Fruit fly (Drosophila melanogaster) whole organism, adult: ENCODE data around the gene Bx42.

Experiments used
- CG11617 ChIP-seq: fragments of 200-800 bp; sonication (Bioruptor generic); optimal IDR thresholded peaks from 2 replicates; lab custom pipeline; 2017; ENCODE audit warnings: mild to moderate bottlenecking, missing biosample characterization, missing genetic modification reagents, missing genetic modification characterization
- CG12768 ChIP-seq: fragments of 200-800 bp; sonication (Bioruptor generic); optimal IDR thresholded peaks from 2 replicates; lab custom pipeline; 2017; ENCODE audit warnings: missing biosample characterization, missing genetic modification characterization, mild to moderate bottlenecking, moderate library complexity, missing genetic modification reagents
- CG14711 ChIP-seq: fragments of 200-800 bp; sonication (Bioruptor generic); optimal IDR thresholded peaks from 2 replicates; lab custom pipeline; 2018; ENCODE audit warnings: missing biosample characterization, mild to moderate bottlenecking, missing genetic modification characterization, moderate library complexity
- CG1620 ChIP-seq: fragments of 200-800 bp; sonication (Bioruptor generic); optimal IDR thresholded peaks from 2 replicates; lab custom pipeline; 2016; ENCODE audit warnings: missing biosample characterization, missing genetic modification characterization
- CG33017 ChIP-seq: fragments of 200-800 bp; sonication (Bioruptor generic); optimal IDR thresholded peaks from 2 replicates; lab custom pipeline; 2018; ENCODE audit warnings: missing biosample characterization, mild to moderate bottlenecking, missing genetic modification characterization, moderate library complexity
- CG5204 ChIP-seq: fragments of 200-800 bp; sonication (Bioruptor generic); optimal IDR thresholded peaks from 2 replicates; lab custom pipeline; 2016; ENCODE audit warnings: missing biosample characterization, missing genetic modification characterization
- CG7045 ChIP-seq: fragments of 200-800 bp; sonication (Bioruptor generic); optimal IDR thresholded peaks from 2 replicates; lab custom pipeline; 2017; ENCODE audit warnings: missing biosample characterization, mild to moderate bottlenecking, missing genetic modification characterization
- CG7101 ChIP-seq: fragments of 200-800 bp; sonication (Bioruptor generic); optimal IDR thresholded peaks from 2 replicates; lab custom pipeline; 2018; ENCODE audit warnings: missing biosample characterization, mild to moderate bottlenecking, missing genetic modification characterization, moderate library complexity
- Clk ChIP-seq: fragments of 200-800 bp; sonication (Bioruptor generic); optimal IDR thresholded peaks from 2 replicates; lab custom pipeline; 2017; ENCODE audit warnings: missing biosample characterization, missing genetic modification characterization
- Crg-1 ChIP-seq: fragments of 200-800 bp; sonication (Bioruptor generic); optimal IDR thresholded peaks from 2 replicates; lab custom pipeline; 2016; ENCODE audit warnings: missing biosample characterization, missing genetic modification characterization
- Hr96 ChIP-seq: fragments of 200-800 bp; sonication (Bioruptor generic); optimal IDR thresholded peaks from 2 replicates; lab custom pipeline; 2016; ENCODE audit warnings: missing biosample characterization, missing genetic modification characterization
- Mnt ChIP-seq: fragments of 200-800 bp; sonication (Bioruptor generic); optimal IDR thresholded peaks from 2 replicates; lab custom pipeline; 2016; ENCODE audit warnings: missing biosample characterization, mild to moderate bottlenecking, missing genetic modification characterization
- bab1 ChIP-seq: fragments of 200-800 bp; sonication (Bioruptor generic); optimal IDR thresholded peaks from 3 replicates; lab custom pipeline; 2019; ENCODE audit warnings: missing biosample characterization, mild to moderate bottlenecking, missing genetic modification characterization, moderate library complexity
- cic ChIP-seq: fragments of 200-800 bp; sonication (Bioruptor generic); optimal IDR thresholded peaks from 2 replicates; lab custom pipeline; 2017; ENCODE audit warnings: missing biosample characterization, mild to moderate bottlenecking, missing genetic modification characterization, moderate library complexity
- cnc ChIP-seq, 2 experiments: fragments of >200 bp; optimal IDR thresholded peaks; 2 replicates each; lab custom pipeline; 2017
- kay ChIP-seq: fragments of 200-800 bp; sonication (Bioruptor generic); peaks from one replicate; lab custom pipeline; 2016; ENCODE audit warnings: missing biosample characterization, missing genetic modification characterization, borderline replicate concordance
- ovo ChIP-seq: fragments of 200-800 bp; sonication (Bioruptor generic); optimal IDR thresholded peaks from 2 replicates; lab custom pipeline; 2016; ENCODE audit warnings: missing biosample characterization, missing genetic modification characterization
- pad ChIP-seq: fragments of 200-800 bp; sonication (Bioruptor generic); optimal IDR thresholded peaks from 3 replicates; lab custom pipeline; 2017; ENCODE audit warnings: missing biosample characterization, missing genetic modification characterization, mild to moderate bottlenecking, moderate library complexity, missing genetic modification reagents
- tj ChIP-seq: fragments of 200-800 bp; sonication (Bioruptor generic); optimal IDR thresholded peaks from 3 replicates; lab custom pipeline; 2017; ENCODE audit warnings: missing biosample characterization, mild to moderate bottlenecking, missing genetic modification characterization, moderate library complexity
- toe ChIP-seq: fragments of 200-800 bp; sonication (Bioruptor generic); optimal IDR thresholded peaks from 2 replicates; lab custom pipeline; 2016; ENCODE audit warnings: missing biosample characterization, missing genetic modification characterization

Gene Bx42

DNA sequence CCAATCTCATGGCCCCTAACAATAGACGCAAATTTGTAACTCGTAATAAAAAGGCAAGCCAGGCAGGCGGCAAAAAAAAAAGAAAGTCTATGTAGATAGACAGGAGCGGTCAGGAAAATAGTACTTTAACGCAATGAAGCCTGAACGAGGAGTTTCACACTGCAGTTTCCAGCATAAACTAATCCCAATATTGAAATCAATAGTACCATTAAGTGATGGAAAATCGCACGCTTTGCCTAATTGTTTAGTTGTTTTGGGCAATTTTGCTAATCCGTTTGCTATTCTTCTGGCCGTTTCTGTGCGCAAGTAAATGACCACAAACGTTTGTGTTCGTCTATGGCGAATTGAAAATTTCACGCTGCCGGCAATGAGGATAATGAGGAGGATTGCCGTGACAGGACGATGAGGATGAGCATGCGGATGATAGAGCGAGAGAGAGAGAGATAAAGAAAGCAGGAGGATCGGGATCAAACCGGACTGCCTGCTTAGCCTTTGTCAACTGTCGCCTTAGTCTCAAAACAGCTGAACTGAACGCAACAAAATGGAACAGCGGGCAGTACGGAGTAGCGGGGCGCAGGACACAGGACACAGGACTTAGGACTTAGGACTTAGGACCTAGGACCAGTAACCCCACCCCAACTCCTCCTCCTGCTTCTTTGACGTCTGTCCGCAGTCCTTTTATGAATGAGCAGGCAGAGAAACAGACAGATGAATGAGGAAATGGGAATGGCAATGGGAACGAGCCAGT is 21.0 kb upstream of the Bx42 start:
- TF ChIP-seq CG5204 (no peak), CG12768 (GFP tag; lab: Kevin White, UChicago) (no peak), bab1 (GFP tag; lab: Kevin White, UChicago) (no peak), ovo (GFP tag; lab: Kevin White, UChicago) (no peak), cnc (optimal IDR thresholded peaks at IDR 0.05; lab: Kevin White, UChicago) (no peak), CG33017 (tag; lab: Kevin White, UChicago) (no peak), Mnt (no peak), cic (GFP tag; lab: Kevin White, UChicago) (no peak), kay (GFP tag; lab: Kevin White, UChicago) (no peak), CG1620 (GFP tag; lab: Kevin White, UChicago) (no peak), Clk (no peak), pad (GFP tag; lab: Kevin White, UChicago) (no peak), CG7101 (tag; lab: Kevin White, UChicago) (no peak), Hr96 (GFP tag; lab: Kevin White, UChicago) (no peak), CG7045 (GFP tag; lab: Kevin White, UChicago) (no peak), Crg-1 (no peak), CG14711 (tag; lab: Kevin White, UChicago) (no peak), tj (no peak), CG11617 (GFP tag; lab: Kevin White, UChicago) (no peak), toe (GFP tag; lab: Kevin White, UChicago) (no peak)

DNA sequence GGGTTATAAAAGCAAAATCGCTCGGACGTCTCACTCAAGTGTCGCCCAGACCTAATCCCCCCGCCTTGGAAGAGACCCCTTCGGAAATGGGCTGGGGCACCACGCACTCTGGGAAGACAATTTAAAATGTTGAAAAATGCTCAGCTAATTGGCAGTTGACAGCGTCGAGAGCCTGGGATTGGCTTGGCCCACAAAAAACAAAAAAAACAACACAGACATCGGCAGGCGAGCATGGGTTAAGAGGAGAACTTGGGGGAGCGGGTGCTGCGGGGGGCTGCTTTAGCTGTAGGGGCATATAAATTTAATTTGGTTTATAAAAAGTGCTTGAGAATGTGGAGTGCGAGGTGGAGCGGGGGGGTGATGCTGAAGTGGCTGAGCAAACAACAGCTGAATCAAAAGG is 16.1 kb upstream of the Bx42 start:
- no peak for TF ChIP-seq CG14711 (tag; lab: Kevin White, UChicago)
- no peak for TF ChIP-seq toe (GFP tag; lab: Kevin White, UChicago)

DNA sequence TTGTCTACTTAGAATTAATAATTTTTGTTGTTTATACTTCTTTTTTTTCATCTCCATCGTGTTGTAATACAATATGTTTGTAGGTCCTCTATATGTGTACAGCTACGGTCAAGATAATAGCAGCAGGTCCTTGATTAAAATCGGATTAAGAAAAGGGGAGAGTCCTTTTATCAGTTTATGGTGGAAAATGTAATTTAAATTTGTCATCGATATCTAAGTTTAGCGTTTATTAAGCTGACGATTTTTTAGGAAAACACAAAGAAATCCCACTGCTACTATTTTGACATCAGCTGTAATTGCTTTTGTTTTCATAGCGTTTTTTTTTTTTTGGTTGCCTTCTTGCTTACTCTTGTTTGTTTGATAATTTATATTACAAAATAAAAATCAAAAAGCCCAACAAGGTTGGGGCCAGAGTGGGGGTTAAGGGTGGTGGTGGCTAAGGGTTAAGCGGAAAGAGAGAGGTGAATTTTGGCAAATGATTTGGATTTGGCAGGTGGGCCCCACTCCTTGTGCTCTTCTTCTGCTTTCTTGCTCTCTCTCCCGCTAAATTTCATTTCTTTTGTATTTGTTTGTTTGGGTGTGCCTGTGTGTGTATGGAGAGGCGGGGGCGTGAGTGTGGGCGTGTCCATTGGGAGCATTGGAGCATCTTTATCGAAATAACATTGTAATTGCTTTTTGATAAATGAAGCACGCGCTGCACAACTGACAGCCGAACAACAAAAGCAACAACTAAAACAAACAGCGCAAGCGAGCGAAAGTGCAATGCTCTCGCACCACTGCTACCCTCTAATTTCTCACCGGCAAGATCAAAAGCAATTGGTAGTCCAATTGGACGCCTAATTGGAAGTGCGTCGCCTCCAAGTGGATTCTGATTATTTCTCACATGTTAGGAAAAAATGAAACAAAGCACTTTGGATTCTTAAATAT is 14.7 kb upstream of the Bx42 start:
- TF ChIP-seq kay (GFP tag; lab: Kevin White, UChicago) (no peak), CG11617 (GFP tag; lab: Kevin White, UChicago) (no peak), pad (GFP tag; lab: Kevin White, UChicago) (no peak), CG14711 (tag; lab: Kevin White, UChicago) (peak; percentile 32), bab1 (GFP tag; lab: Kevin White, UChicago) (peak; percentile 17), ovo (GFP tag; lab: Kevin White, UChicago) (no peak), CG12768 (GFP tag; lab: Kevin White, UChicago) (no peak)

DNA sequence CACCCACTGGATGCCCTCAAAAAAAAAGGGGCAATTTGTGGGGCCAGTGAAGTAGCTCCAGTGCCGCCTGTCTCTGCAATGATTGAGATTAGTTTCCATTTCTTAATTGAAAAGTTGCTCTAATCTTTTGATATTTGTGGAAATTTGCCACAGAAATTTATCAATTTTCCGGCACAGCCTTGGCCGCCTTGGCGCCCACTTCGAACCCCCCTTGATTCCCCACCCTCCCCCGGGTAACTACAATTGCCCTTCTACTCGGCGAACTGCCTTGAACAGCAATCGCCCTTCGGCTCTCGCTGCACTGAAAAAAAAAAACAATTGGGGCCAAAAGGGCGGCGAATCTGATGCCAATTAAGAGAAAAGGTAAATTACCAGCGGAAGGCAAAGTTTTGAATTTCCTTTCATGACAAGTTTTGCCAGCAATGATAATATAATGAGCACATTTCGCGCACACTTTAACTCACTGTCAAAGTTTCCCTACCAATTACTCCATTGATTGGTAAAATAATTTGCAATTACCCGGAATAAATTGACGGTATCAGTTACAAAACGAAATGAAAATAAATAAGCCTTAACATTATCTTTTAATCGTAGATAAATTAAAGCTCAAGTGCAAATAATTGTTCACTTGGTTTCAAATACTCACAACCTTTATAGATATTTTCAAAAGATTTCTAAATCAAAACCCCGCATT is 13.4 kb upstream of the Bx42 start:
- TF ChIP-seq kay (GFP tag; lab: Kevin White, UChicago) (no peak), CG11617 (GFP tag; lab: Kevin White, UChicago) (no peak), CG33017 (tag; lab: Kevin White, UChicago) (no peak), CG5204 (no peak), toe (GFP tag; lab: Kevin White, UChicago) (no peak), pad (GFP tag; lab: Kevin White, UChicago) (no peak), Crg-1 (no peak), cic (GFP tag; lab: Kevin White, UChicago) (no peak)

DNA sequence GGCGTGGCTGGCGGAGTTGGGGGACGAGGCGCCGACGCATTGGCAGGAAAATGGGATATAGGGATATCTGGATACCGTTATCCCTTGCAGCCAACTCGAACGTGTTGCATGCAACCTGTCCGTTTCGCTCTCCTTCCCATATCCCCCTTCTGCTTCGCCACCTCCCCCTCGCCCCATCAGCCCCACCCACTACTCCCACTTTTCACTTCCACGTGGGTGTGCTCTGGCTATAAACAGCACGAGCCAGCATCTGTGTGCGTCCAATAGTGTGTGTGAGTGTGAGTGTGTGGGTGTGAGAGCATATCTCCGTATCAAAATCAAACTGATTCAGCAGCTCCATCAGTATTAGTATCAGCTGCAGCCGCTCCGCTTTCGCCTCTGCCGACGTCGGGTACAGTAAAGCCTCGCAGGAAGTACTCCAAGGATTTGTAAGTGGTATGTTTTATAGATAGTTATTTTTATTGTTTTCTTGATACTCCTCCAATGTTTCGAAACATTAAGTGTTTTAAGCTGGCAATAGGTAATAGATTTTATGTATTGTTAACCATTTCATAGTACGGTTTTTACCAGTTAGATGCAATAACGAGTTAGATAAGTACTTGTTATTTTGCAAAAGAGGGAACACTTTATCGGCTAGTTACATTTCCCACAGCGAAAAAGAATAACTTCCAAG is 12.7 kb upstream of the Bx42 start:
- no peak for TF ChIP-seq kay (GFP tag; lab: Kevin White, UChicago)
- TF ChIP-seq pad (GFP tag; lab: Kevin White, UChicago): no peak
- no peak for TF ChIP-seq CG5204
- TF ChIP-seq cic (GFP tag; lab: Kevin White, UChicago): no peak
- no peak for TF ChIP-seq Clk
- TF ChIP-seq CG12768 (GFP tag; lab: Kevin White, UChicago): no peak
- no peak for TF ChIP-seq Hr96 (GFP tag; lab: Kevin White, UChicago)
- no peak for TF ChIP-seq CG14711 (tag; lab: Kevin White, UChicago)

DNA sequence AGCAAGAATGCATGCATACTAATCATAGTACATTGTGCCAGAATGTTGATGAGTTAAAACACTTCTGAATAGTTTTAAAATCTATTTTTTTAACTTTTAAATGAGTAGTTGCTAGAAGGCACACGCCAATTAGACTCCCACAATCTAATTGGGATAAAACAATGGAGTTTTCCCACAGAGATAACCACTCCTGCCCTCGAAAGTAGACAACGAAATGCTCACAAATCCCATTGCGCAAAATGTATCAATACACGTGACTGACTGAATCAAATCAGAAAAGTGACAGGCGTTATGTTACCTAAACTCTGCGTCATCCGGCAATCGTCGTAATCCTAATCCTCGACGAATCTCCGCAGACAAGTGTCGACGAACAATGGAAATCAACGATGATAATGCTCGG is 11.4 kb upstream of the Bx42 start:
- TF ChIP-seq cic (GFP tag; lab: Kevin White, UChicago): no peak
- TF ChIP-seq bab1 (GFP tag; lab: Kevin White, UChicago): no peak
- TF ChIP-seq cnc (optimal IDR thresholded peaks at IDR 0.05; lab: Kevin White, UChicago): no peak
- TF ChIP-seq kay (GFP tag; lab: Kevin White, UChicago): no peak
